Worm (Caenorhabditis elegans): ENCODE data around the gene sre-43.

DNA sequence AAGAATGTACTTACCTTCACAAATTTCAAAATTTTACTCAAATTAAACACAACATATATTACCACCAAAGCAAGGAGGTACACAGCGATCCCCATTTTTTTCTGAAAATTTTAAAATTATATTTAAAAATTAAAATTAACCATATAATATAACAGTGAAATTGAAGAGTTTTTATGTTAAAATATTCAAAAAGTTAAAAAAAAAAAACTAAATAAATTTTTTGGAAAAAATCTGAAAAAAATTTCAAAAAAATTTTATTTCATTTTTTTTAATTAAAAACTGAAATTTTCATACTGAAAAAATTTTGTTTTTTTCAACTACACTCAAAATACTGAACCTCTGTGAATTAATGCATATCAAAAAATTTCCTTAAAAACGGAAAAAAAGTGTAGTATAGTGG lies 48.0 kb upstream of the sre-43 start, which contains the start of gene cyp-37A1:
- TF ChIP-seq W03F9.2 (tag; optimal IDR thresholded peaks at IDR 0.05), result no peak
- no peak for TF ChIP-seq him-1 (tag; optimal IDR thresholded peaks at IDR 0.05)
- no peak for TF ChIP-seq dao-5 (tag; optimal IDR thresholded peaks at IDR 0.05)
